Fruit fly (Drosophila melanogaster) whole organism, pupa: Measurements from ENCODE around the gene Smox.
A peak's percentile ranks its signal among the peaks of the same experiment; 100 is the strongest.

Experiments used
- CG32121 ChIP-seq: fragments of 200-800 bp; sonication (Bioruptor generic); IDR thresholded peaks from 2 replicates; pipeline ENCODE4 v1.3.6; 2022; ENCODE audit warnings: missing biosample characterization, missing genetic modification characterization
- CG4496 ChIP-seq: fragments of 200-800 bp; sonication (Bioruptor generic); IDR thresholded peaks from 3 replicates; pipeline ENCODE4 v1.3.6; 2022; ENCODE audit warnings: missing biosample characterization, missing genetic modification characterization
- CG8301 ChIP-seq: fragments of 200-800 bp; sonication (Bioruptor generic); optimal IDR thresholded peaks from 2 replicates; lab custom pipeline; 2018; ENCODE audit warnings: missing biosample characterization, mild to moderate bottlenecking, missing genetic modification characterization
- Pif1B ChIP-seq: fragments of 200-800 bp; sonication (Bioruptor generic); optimal IDR thresholded peaks from 3 replicates; lab custom pipeline; 2016; ENCODE audit warnings: missing biosample characterization, missing genetic modification characterization
- fd96Ca ChIP-seq: fragments of 200-800 bp; sonication (Bioruptor generic); IDR thresholded peaks from 3 replicates; pipeline ENCODE4 v1.3.6; 2022; ENCODE audit warnings: missing biosample characterization, missing genetic modification characterization
- gl ChIP-seq: fragments of 200-800 bp; sonication (Bioruptor generic); optimal IDR thresholded peaks from 2 replicates; lab custom pipeline; 2018; ENCODE audit warnings: missing biosample characterization, mild to moderate bottlenecking, missing genetic modification characterization

DNA sequence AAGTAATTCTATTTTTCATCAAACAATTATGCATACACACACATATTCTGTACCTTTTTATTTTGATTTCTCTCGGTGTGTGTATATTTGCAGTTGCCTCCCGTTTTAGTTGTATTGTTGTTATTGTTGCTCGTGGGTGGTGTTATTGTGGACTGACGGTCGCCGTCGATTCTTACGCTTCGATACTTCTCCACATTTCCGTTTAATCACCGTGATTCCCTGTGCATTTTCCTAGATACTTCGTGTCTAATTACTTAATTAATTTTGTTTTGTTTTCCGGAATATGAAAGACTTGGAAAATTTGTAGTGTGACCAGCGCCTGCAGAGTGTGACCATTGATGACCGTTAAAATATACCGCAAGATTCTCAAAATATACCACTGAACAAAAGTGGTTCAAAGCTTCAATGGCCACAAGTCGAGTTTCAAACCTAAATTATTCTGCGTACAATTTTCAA is 48.3 kb downstream of the Smox start, which contains the start of gene UbcE2H:
- TF ChIP-seq CG8301 (tag; lab: Kevin White, UChicago) = no peak
- no peak for TF ChIP-seq CG32121 (GFP tag; lab: Robert Waterston, UW)
- no peak for TF ChIP-seq CG4496 (GFP tag; lab: Robert Waterston, UW)
- no peak for TF ChIP-seq fd96Ca (GFP tag; lab: Robert Waterston, UW)
- TF ChIP-seq gl (tag; lab: Kevin White, UChicago) = no peak
- TF ChIP-seq Pif1B (GFP tag; lab: Kevin White, UChicago) = peak; percentile 28
